Worm (Caenorhabditis elegans) whole organism, young adult: Measurements from ENCODE around the gene C44B12.6.
"Not testable (repeated sequence)": the region's sequence is repeated elsewhere in the genome, so short reads cannot be mapped to it uniquely, and the experiment has no call there.

Source experiments
- C06A6.2 ChIP-seq: fragments of 200-800 bp; sonication (Bioruptor generic); conservative IDR thresholded peaks from 2 replicates; pipeline ENCODE4 v1.3.6; 2022; ENCODE audit warnings: missing genetic modification characterization, missing compliant biosample characterization
- F49E8.2 ChIP-seq: sonication (generic microtip); optimal IDR thresholded peaks from 3 replicates; lab custom pipeline; 2017; ENCODE audit warnings: missing genetic modification characterization, mild to moderate bottlenecking, missing compliant biosample characterization, antibody characterized with exemption, moderate library complexity; ENCODE audit not compliant: insufficient read depth
- T26A5.8 ChIP-seq: sonication (generic microtip); optimal IDR thresholded peaks from 2 replicates; lab custom pipeline; 2016; ENCODE audit warnings: missing genetic modification characterization, missing compliant biosample characterization
- attf-3 ChIP-seq: fragments of 200-800 bp; sonication (Bioruptor generic); conservative IDR thresholded peaks from 2 replicates; pipeline ENCODE4 v1.3.6; 2022; ENCODE audit warnings: missing genetic modification reagents, missing genetic modification characterization, missing compliant biosample characterization
- attf-5 ChIP-seq: fragments of 200-800 bp; sonication (Bioruptor generic); optimal IDR thresholded peaks from 2 replicates; lab custom pipeline; 2018; ENCODE audit warnings: mild to moderate bottlenecking, missing genetic modification characterization, missing compliant biosample characterization
- dox-1 ChIP-seq: fragments of 200-800 bp; sonication (Bioruptor generic); IDR thresholded peaks from 2 replicates; pipeline ENCODE4 v1.3.6; 2022; ENCODE audit warnings: missing genetic modification reagents, missing genetic modification characterization, missing compliant biosample characterization
- let-526 ChIP-seq: fragments of 200-800 bp; sonication (Bioruptor generic); IDR thresholded peaks from 2 replicates; pipeline ENCODE4 v1.3.6; 2022; ENCODE audit warnings: missing genetic modification reagents, missing genetic modification characterization, missing compliant biosample characterization
- lsl-1 ChIP-seq: fragments of 200-800 bp; sonication (Bioruptor generic); optimal IDR thresholded peaks from 2 replicates; lab custom pipeline; 2018; ENCODE audit warnings: mild to moderate bottlenecking, missing genetic modification characterization, moderate library complexity, missing compliant biosample characterization
- unc-62 ChIP-seq: fragments of 150-350 bp; optimal IDR thresholded peaks from 2 replicates; lab custom pipeline; 2014; ENCODE audit warnings: missing biosample characterization, missing genetic modification reagents, missing genetic modification characterization

DNA sequence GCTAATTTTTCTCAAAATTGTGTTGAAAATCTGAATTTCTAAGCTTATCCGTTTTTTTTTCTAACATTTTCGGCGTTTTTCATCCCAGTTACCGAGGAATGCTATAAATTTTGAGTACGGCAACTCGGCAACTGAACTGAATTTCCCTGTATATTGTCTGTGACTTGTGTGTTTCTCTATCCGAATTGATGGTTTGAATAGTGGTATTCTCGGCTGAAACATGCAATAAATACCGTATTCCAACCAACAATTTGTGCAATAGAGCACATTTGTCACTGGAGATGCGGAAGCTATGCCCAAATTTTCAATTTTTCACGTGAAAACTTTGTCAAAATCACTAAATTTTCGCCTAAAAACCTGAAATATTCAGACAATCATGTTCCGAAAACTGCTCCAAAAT is 45.7 kb upstream of the C44B12.6 start, which contains the start of gene rmif-2:
- TF ChIP-seq attf-3; let-526 (GFP tag; lab: Robert Waterston, UW); unc-62 (GFP tag; lab: Kevin White, UChicago); C06A6.2 (GFP tag; lab: Robert Waterston, UW); T26A5.8 (tag; lab: Kevin White, UChicago); lsl-1 (GFP tag; lab: Kevin White, UChicago); dox-1 (GFP tag; lab: Robert Waterston, UW); F49E8.2 (tag; lab: Kevin White, UChicago); attf-5 (GFP tag; lab: Kevin White, UChicago): not testable (repeated sequence)
